Worm (Caenorhabditis elegans): ENCODE data around the gene F40A3.1.

- TF ChIP-seq lsy-2 (tag; optimal IDR thresholded peaks at IDR 0.05): no peak
- no peak for TF ChIP-seq ces-1 (GFP tag; optimal IDR thresholded peaks at IDR 0.05)
- TF ChIP-seq nhr-12 (tag; optimal IDR thresholded peaks at IDR 0.05): no peak
- TF ChIP-seq ztf-11 (tag; optimal IDR thresholded peaks at IDR 0.05): no peak
- TF ChIP-seq ham-2 (GFP tag; optimal IDR thresholded peaks at IDR 0.05): no peak
- no peak for TF ChIP-seq nhr-237 (tag; optimal IDR thresholded peaks at IDR 0.05)
- no peak for TF ChIP-seq unc-62 (GFP tag; optimal IDR thresholded peaks at IDR 0.05)
- TF ChIP-seq mep-1 (tag; optimal IDR thresholded peaks at IDR 0.05): no peak
- TF ChIP-seq cnd-1 (tag; optimal IDR thresholded peaks at IDR 0.05): no peak
- no peak for TF ChIP-seq nhr-76 (tag; optimal IDR thresholded peaks at IDR 0.05)
- no peak for TF ChIP-seq lin-13 (tag; optimal IDR thresholded peaks at IDR 0.05)
- no peak for TF ChIP-seq ceh-83 (GFP tag; optimal IDR thresholded peaks at IDR 0.05)
- no peak for TF ChIP-seq elt-1 (tag; optimal IDR thresholded peaks at IDR 0.05; ENCODE audit: borderline replicate concordance, insufficient read depth)
Observed at ce11 chrV:7863020-7863523, 28.3 kb upstream of the F40A3.1 start, which contains the start of gene C37C3.10.
